Worm (Caenorhabditis elegans): Measurements from ENCODE around the gene sre-12.

DNA sequence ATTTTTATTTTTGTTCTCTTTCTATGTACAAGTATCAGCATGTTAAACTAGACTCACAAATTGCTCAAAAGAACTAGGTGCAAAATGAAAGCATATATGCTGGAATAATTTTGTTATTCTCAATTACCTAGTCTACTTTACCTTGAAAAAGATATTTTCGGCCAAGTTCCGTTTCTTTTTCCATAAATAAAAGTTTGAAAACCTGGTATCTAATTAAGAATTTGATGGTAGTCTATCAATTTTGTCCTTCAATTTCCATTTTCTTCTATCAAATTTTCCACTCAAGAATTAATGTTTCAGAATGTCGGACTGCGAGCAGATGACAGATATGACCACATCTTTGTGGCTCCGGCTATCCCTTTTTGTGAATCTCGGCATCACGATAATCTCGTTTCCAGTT, 24.9 kb upstream of the sre-12 start, which contains the start of gene srab-4:
- no peak for TF ChIP-seq cog-1 (tag; optimal IDR thresholded peaks at IDR 0.05)
- TF ChIP-seq tab-1 (GFP tag; IDR thresholded peaks at IDR 0.05), result no peak
- no peak for TF ChIP-seq flt-1 (GFP tag; IDR thresholded peaks at IDR 0.05)
- TF ChIP-seq ztf-29 (GFP tag; IDR thresholded peaks at IDR 0.05), result no peak
- no peak for TF ChIP-seq med-1 (GFP tag; optimal IDR thresholded peaks at IDR 0.05; ENCODE audit: insufficient read depth)
